Fruit fly (Drosophila melanogaster) whole organism, embryonic: Measurements from ENCODE around the gene CG15336.

Experiments used
- Atf6 ChIP-seq: fragments of 200-800 bp; sonication (Bioruptor generic); IDR thresholded peaks from 2 replicates; pipeline ENCODE4 v1.3.6; 2022; ENCODE audit warnings: missing biosample characterization, missing genetic modification characterization
- Bgb ChIP-seq: fragments of 200-800 bp; sonication (Bioruptor generic); IDR thresholded peaks from 2 replicates; pipeline ENCODE4 v1.3.6; 2022; ENCODE audit warnings: missing biosample characterization, missing genetic modification characterization; ENCODE audit not compliant: partially characterized antibody
- BtbVII ChIP-seq: fragments of 200-800 bp; sonication (Bioruptor generic); optimal IDR thresholded peaks from 3 replicates; lab custom pipeline; 2017; ENCODE audit warnings: missing biosample characterization, mild to moderate bottlenecking, missing genetic modification characterization
- CG10366 ChIP-seq: fragments of 200-800 bp; sonication (Bioruptor generic); IDR thresholded peaks from 2 replicates; pipeline ENCODE4 v1.3.6; 2022; ENCODE audit warnings: missing biosample characterization, missing genetic modification characterization
- CG10431 ChIP-seq: fragments of 200-800 bp; sonication (Bioruptor generic); optimal IDR thresholded peaks from 3 replicates; lab custom pipeline; 2018; ENCODE audit warnings: missing biosample characterization, mild to moderate bottlenecking, missing genetic modification characterization
- CG12769 ChIP-seq: fragments of 200-800 bp; sonication (Bioruptor generic); optimal IDR thresholded peaks from 2 replicates; lab custom pipeline; 2019; ENCODE audit warnings: missing biosample characterization, mild to moderate bottlenecking, missing genetic modification characterization, moderate library complexity
- CG13287 ChIP-seq: fragments of 200-800 bp; sonication (Bioruptor generic); IDR thresholded peaks from 2 replicates; pipeline ENCODE4 v1.3.6; 2022; ENCODE audit warnings: missing biosample characterization, missing genetic modification characterization; ENCODE audit not compliant: partially characterized antibody
- CG14965 ChIP-seq: fragments of 200-800 bp; sonication (Bioruptor generic); optimal IDR thresholded peaks from 2 replicates; lab custom pipeline; 2016; ENCODE audit warnings: missing biosample characterization, missing genetic modification characterization, borderline replicate concordance
- CG1529 ChIP-seq: fragments of 200-800 bp; sonication (Bioruptor generic); optimal IDR thresholded peaks from 3 replicates; lab custom pipeline; 2018; ENCODE audit warnings: missing biosample characterization, missing genetic modification characterization
- CG1603 ChIP-seq: fragments of 200-800 bp; sonication (Bioruptor generic); optimal IDR thresholded peaks from 2 replicates; lab custom pipeline; 2019; ENCODE audit warnings: missing biosample characterization, mild to moderate bottlenecking, missing genetic modification characterization, moderate library complexity
- CG17568 ChIP-seq: fragments of 200-800 bp; sonication (Bioruptor generic); optimal IDR thresholded peaks from 2 replicates; lab custom pipeline; 2018; ENCODE audit warnings: missing biosample characterization, mild to moderate bottlenecking, missing genetic modification characterization, moderate library complexity
- CG17829 ChIP-seq: fragments of 200-800 bp; optimal IDR thresholded peaks from 2 replicates; lab custom pipeline; 2019; ENCODE audit warnings: missing biosample characterization, mild to moderate bottlenecking, missing genetic modification characterization, moderate library complexity
- CG1832 ChIP-seq: fragments of 200-800 bp; sonication (Bioruptor generic); optimal IDR thresholded peaks from 2 replicates; lab custom pipeline; 2017; ENCODE audit warnings: missing biosample characterization, mild to moderate bottlenecking, missing genetic modification characterization, inconsistent platforms
- CG2116 ChIP-seq: fragments of 200-800 bp; sonication (Bioruptor generic); optimal IDR thresholded peaks from 3 replicates; lab custom pipeline; 2018; ENCODE audit warnings: missing biosample characterization, mild to moderate bottlenecking, missing genetic modification characterization
- CG33557 ChIP-seq: fragments of 200-800 bp; sonication (Bioruptor generic); optimal IDR thresholded peaks from 2 replicates; lab custom pipeline; 2019; ENCODE audit warnings: missing biosample characterization, mild to moderate bottlenecking, missing genetic modification characterization, moderate library complexity
- CG34422 ChIP-seq: fragments of 200-800 bp; sonication (Bioruptor generic); IDR thresholded peaks from 3 replicates; pipeline ENCODE4 v1.3.6; 2022; ENCODE audit warnings: missing biosample characterization, missing genetic modification characterization
- CG7963 ChIP-seq: fragments of 200-800 bp; sonication (Bioruptor generic); IDR thresholded peaks from 3 replicates; pipeline ENCODE4 v1.3.6; 2022; ENCODE audit warnings: missing biosample characterization, missing genetic modification characterization; ENCODE audit not compliant: partially characterized antibody
- CG8290 ChIP-seq, 3 experiments: fragments of 200-800 bp; sonication (Bioruptor generic); optimal IDR thresholded peaks; 2 replicates each; lab custom pipeline; 2016 to 2019; ENCODE audit warnings: missing biosample characterization in 3 of 3, missing genetic modification characterization in 3 of 3, mild to moderate bottlenecking in 2 of 3, moderate library complexity in 1 of 3
- CG9797 ChIP-seq: fragments of 200-800 bp; sonication (Bioruptor generic); optimal IDR thresholded peaks from 3 replicates; lab custom pipeline; 2018; ENCODE audit warnings: missing biosample characterization, mild to moderate bottlenecking, missing genetic modification characterization
- D ChIP-seq, 2 experiments: fragments of 200-800 bp in 1 of 2; fragments of >200 bp in 1 of 2; sonication (Bioruptor generic) in 1 of 2; optimal IDR thresholded peaks; 2 replicates in 1 of 2; 3 replicates in 1 of 2; lab custom pipeline; 2017; ENCODE audit warnings: mild to moderate bottlenecking in 1 of 2, missing biosample characterization in 1 of 2, missing genetic modification characterization in 1 of 2, missing genetic modification reagents in 1 of 2
- Dp ChIP-seq: fragments of 200-800 bp; sonication (Bioruptor generic); optimal IDR thresholded peaks from 2 replicates; lab custom pipeline; 2018; ENCODE audit warnings: missing biosample characterization, mild to moderate bottlenecking, missing genetic modification characterization, moderate library complexity
- Hmr ChIP-seq: fragments of 200-800 bp; sonication (Bioruptor generic); optimal IDR thresholded peaks from 3 replicates; lab custom pipeline; 2017; ENCODE audit warnings: mild to moderate bottlenecking, missing biosample characterization, missing genetic modification reagents, missing genetic modification characterization
- Jarid2 ChIP-seq: fragments of 200-800 bp; sonication (Bioruptor generic); optimal IDR thresholded peaks from 3 replicates; lab custom pipeline; 2017; ENCODE audit warnings: mild to moderate bottlenecking, missing biosample characterization, missing genetic modification reagents, missing genetic modification characterization
- Med ChIP-seq: fragments of 200-800 bp; sonication (Bioruptor generic); peaks from one replicate; lab custom pipeline; 2016; ENCODE audit warnings: missing biosample characterization, missing genetic modification characterization, mild to moderate bottlenecking, inconsistent platforms, moderate library complexity
- ash1 ChIP-seq: fragments of 200-800 bp; sonication (Bioruptor generic); optimal IDR thresholded peaks from 2 replicates; lab custom pipeline; 2018; ENCODE audit warnings: missing biosample characterization, mild to moderate bottlenecking, missing genetic modification characterization
- bbx ChIP-seq: fragments of 200-800 bp; sonication (Bioruptor generic); IDR thresholded peaks from 2 replicates; pipeline ENCODE4 v1.3.6; 2022; ENCODE audit warnings: missing biosample characterization, missing genetic modification characterization; ENCODE audit not compliant: partially characterized antibody
- cas ChIP-seq: fragments of 200-800 bp; sonication (Bioruptor generic); IDR thresholded peaks from 2 replicates; pipeline ENCODE4 v1.3.6; 2022; ENCODE audit warnings: missing biosample characterization, missing genetic modification characterization
- chinmo ChIP-seq: fragments of 200-800 bp; sonication (Bioruptor generic); IDR thresholded peaks from 4 replicates; pipeline ENCODE4 v1.3.6; 2022; ENCODE audit warnings: missing biosample characterization, missing genetic modification characterization; ENCODE audit not compliant: partially characterized antibody
- cwo ChIP-seq: fragments of 200-800 bp; sonication (Bioruptor generic); optimal IDR thresholded peaks from 3 replicates; lab custom pipeline; 2017; ENCODE audit warnings: missing biosample characterization, missing genetic modification characterization, mild to moderate bottlenecking, moderate library complexity, missing genetic modification reagents
- fd102C ChIP-seq: fragments of 200-800 bp; sonication (Bioruptor generic); optimal IDR thresholded peaks from 2 replicates; lab custom pipeline; 2018; ENCODE audit warnings: missing biosample characterization, mild to moderate bottlenecking, missing genetic modification characterization, moderate library complexity
- fd96Cb ChIP-seq: fragments of 200-800 bp; sonication (Bioruptor generic); optimal IDR thresholded peaks from 2 replicates; lab custom pipeline; 2018; ENCODE audit warnings: missing biosample characterization, mild to moderate bottlenecking, missing genetic modification characterization, moderate library complexity
- hb ChIP-seq: fragments of 200-800 bp; sonication (Bioruptor generic); IDR thresholded peaks from 3 replicates; pipeline ENCODE4 v1.3.6; 2022; ENCODE audit warnings: missing biosample characterization, missing genetic modification characterization; ENCODE audit not compliant: partially characterized antibody
- inv ChIP-seq: fragments of 200-800 bp; sonication (Bioruptor generic); IDR thresholded peaks from 2 replicates; pipeline ENCODE4 v1.3.6; 2022; ENCODE audit warnings: missing biosample characterization, missing genetic modification characterization; ENCODE audit not compliant: partially characterized antibody
- odd ChIP-seq: fragments of 200-800 bp; sonication (Bioruptor generic); optimal IDR thresholded peaks from 2 replicates; lab custom pipeline; 2017; ENCODE audit warnings: missing biosample characterization, mild to moderate bottlenecking, missing genetic modification characterization
- pan ChIP-seq, 4 experiments: fragments of >200 bp in 3 of 4; fragments of 200-800 bp in 1 of 4; sonication (Bioruptor generic) in 1 of 4; optimal IDR thresholded peaks in 3 of 4; IDR thresholded peaks in 1 of 4; 2 replicates each; pipeline versions ENCODE4 v1.3.6 to Lab custom; 2017 to 2022; ENCODE audit warnings: missing biosample characterization in 2 of 4, missing genetic modification characterization in 2 of 4, mixed read lengths in 1 of 4
- pzg ChIP-seq: fragments of 200-800 bp; sonication (Bioruptor generic); optimal IDR thresholded peaks from 3 replicates; lab custom pipeline; 2018; ENCODE audit warnings: missing biosample characterization, mild to moderate bottlenecking, missing genetic modification characterization, moderate library complexity
- sd ChIP-seq: fragments of 200-800 bp; sonication (Bioruptor generic); optimal IDR thresholded peaks from 3 replicates; lab custom pipeline; 2018; ENCODE audit warnings: missing biosample characterization, mild to moderate bottlenecking, missing genetic modification characterization, moderate library complexity
- vvl ChIP-seq: fragments of 200-800 bp; sonication (Bioruptor generic); IDR thresholded peaks from 2 replicates; pipeline ENCODE4 v1.3.6; 2022; ENCODE audit warnings: missing biosample characterization, missing genetic modification characterization

CG15336 gene

DNA sequence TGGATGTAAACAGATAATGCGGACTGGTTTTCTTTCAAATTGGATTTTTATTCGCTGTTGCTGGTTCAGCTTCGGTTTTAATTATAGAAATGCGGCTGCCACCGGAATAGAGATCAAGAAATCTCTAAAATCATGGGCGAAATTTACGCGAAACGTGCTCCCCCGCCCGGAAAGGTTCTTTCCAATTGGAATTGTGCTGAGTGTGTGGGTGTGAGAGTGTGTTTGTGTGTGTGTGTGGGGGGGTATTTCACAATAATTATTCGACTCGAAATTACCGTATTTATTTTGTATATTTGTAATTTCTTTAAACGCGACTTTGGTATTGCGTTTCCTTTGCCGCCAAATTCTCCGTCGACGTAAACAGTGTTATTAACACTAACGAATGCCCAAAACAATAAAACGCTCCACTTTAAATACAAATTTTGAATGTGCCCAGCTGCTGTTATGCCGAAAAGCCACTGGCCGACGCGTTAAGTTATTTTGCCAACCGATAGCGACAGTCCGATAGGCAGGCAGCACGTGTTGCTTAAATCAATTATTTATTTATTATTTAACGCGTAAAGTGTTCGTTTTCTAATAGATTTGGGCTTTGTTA is 31.9 kb upstream of the CG15336 start, which contains the start of gene Gclc (continued):
- TF ChIP-seq CG17829 (tag; lab: Kevin White, UChicago) = no peak
- no peak for TF ChIP-seq CG8290 (GFP tag; optimal IDR thresholded peaks at IDR 0.05; lab: Kevin White, UChicago)
- TF ChIP-seq CG8290 (tag; optimal IDR thresholded peaks at IDR 0.05; lab: Kevin White, UChicago) = peak in 1 of 2 experiments; percentile 13
- peak; percentile 11; the same call in 1 of the 2 replicates for TF ChIP-seq Bgb (GFP tag; lab: Robert Waterston, UW)
- TF ChIP-seq Atf6 (GFP tag; lab: Robert Waterston, UW) = 0 out of 2 replicates have a peak, but pooled peaks have one; percentile 8
- TF ChIP-seq CG1832 (GFP tag; lab: Kevin White, UChicago) = no peak
- peak; percentile 47 for TF ChIP-seq BtbVII (GFP tag; lab: Kevin White, UChicago)
- peak; percentile 41 for TF ChIP-seq bbx
- peak; percentile 82 for TF ChIP-seq cwo (GFP tag; lab: Kevin White, UChicago)
- TF ChIP-seq CG10431 (GFP tag; lab: Kevin White, UChicago) = no peak
- TF ChIP-seq hb (GFP tag; lab: Robert Waterston, UW) = no peak
- TF ChIP-seq CG33557 = no peak
- TF ChIP-seq Hmr (GFP tag; lab: Kevin White, UChicago) = peak; percentile 50
- TF ChIP-seq Jarid2 (GFP tag; lab: Kevin White, UChicago) = peak; percentile 56
- peak; percentile 24 for TF ChIP-seq CG17568 (GFP tag; lab: Kevin White, UChicago)
- TF ChIP-seq chinmo (GFP tag; lab: Robert Waterston, UW) = 0 out of 4 replicates have a peak, but pooled peaks have one; percentile 22
- TF ChIP-seq CG1603 (tag; lab: Kevin White, UChicago) = peak; percentile 42
- TF ChIP-seq fd96Cb = no peak
- TF ChIP-seq CG2116 (GFP tag; lab: Kevin White, UChicago) = peak; percentile 79
- no peak for TF ChIP-seq cas (GFP tag; lab: Robert Waterston, UW)
- TF ChIP-seq ash1 (GFP tag; lab: Kevin White, UChicago) = no peak
- no peak for TF ChIP-seq pan (optimal IDR thresholded peaks at IDR 0.05; lab: Kevin White, UChicago)
- TF ChIP-seq pan (GFP tag; optimal IDR thresholded peaks at IDR 0.05 in 1 of 2, IDR thresholded peaks at IDR 0.05 in 1 of 2) = no peak
- TF ChIP-seq D (optimal IDR thresholded peaks at IDR 0.05; lab: Kevin White, UChicago) = no peak
- no peak for TF ChIP-seq D (GFP tag; optimal IDR thresholded peaks at IDR 0.05; lab: Kevin White, UChicago)
- TF ChIP-seq odd = peak; percentile 15
- TF ChIP-seq CG9797 (GFP tag; lab: Kevin White, UChicago) = peak; percentile 64
- TF ChIP-seq CG14965 (GFP tag; lab: Kevin White, UChicago) = no peak
- TF ChIP-seq fd102C = no peak
- peak; percentile 36 for TF ChIP-seq CG12769
- peak; percentile 59 for TF ChIP-seq pzg (GFP tag; lab: Kevin White, UChicago)
- 0 out of 3 replicates have a peak, but pooled peaks have one; percentile 34 for TF ChIP-seq CG34422 (GFP tag; lab: Robert Waterston, UW)
- peak; percentile 20; the same call in 1 of the 2 replicates for TF ChIP-seq inv (GFP tag; lab: Robert Waterston, UW)
- TF ChIP-seq vvl (GFP tag; lab: Robert Waterston, UW) = peak; percentile 33; the same call in 1 of the 2 replicates
- TF ChIP-seq Med (GFP tag; lab: Kevin White, UChicago) = peak; percentile 81
- TF ChIP-seq CG10366 (GFP tag; lab: Robert Waterston, UW) = no peak
- no peak for TF ChIP-seq CG1529 (GFP tag; lab: Kevin White, UChicago)
- TF ChIP-seq CG13287 (GFP tag; lab: Robert Waterston, UW) = peak; percentile 62
- TF ChIP-seq sd (tag; lab: Kevin White, UChicago) = peak; percentile 7
- TF ChIP-seq CG7963 (GFP tag; lab: Robert Waterston, UW) = peak; percentile 10; the same call in 1 of the 3 replicates
- peak; percentile 43 for TF ChIP-seq Dp (GFP tag; lab: Kevin White, UChicago)
